Fruit fly (Drosophila melanogaster): ENCODE measurements around the gene CG7215.

CG7215 gene

dm6 chr3R:18164052-18164722 is 2.9 kb downstream of the CG7215 start, which contains the start of the genes CG7218 and Cbp20 (continued):
- TF ChIP-seq esn (GFP tag; optimal IDR thresholded peaks at IDR 0.05) (peak; percentile 77), CG4318 (GFP tag; optimal IDR thresholded peaks at IDR 0.05) (peak; percentile 19), fd85E (GFP tag; optimal IDR thresholded peaks at IDR 0.05) (no peak), Sox102F (GFP tag; optimal IDR thresholded peaks at IDR 0.05) (peak; percentile 66), CG3032 (tag; optimal IDR thresholded peaks at IDR 0.05) (peak; percentile 63), lz (GFP tag; optimal IDR thresholded peaks at IDR 0.05) (peak; percentile 72), salr (GFP tag; optimal IDR thresholded peaks at IDR 0.05) (no peak), Sox14 (GFP tag; optimal IDR thresholded peaks at IDR 0.05) (peak; percentile 64), achi (GFP tag; optimal IDR thresholded peaks at IDR 0.05) (peak; percentile 60)

- TF ChIP-seq net (GFP tag; optimal IDR thresholded peaks at IDR 0.05) (no peak), Gug (GFP tag; IDR thresholded peaks at IDR 0.05) (no peak), ss (GFP tag; optimal IDR thresholded peaks at IDR 0.05) (no peak), fkh (GFP tag; optimal IDR thresholded peaks at IDR 0.05) (no peak), pdm3 (GFP tag; optimal IDR thresholded peaks at IDR 0.05) (no peak), topi (GFP tag; optimal IDR thresholded peaks at IDR 0.05) (no peak), Blimp-1 (GFP tag; optimal IDR thresholded peaks at IDR 0.05) (no peak), Hr4 (GFP tag; optimal IDR thresholded peaks at IDR 0.05) (no peak), Smox (GFP tag; optimal IDR thresholded peaks at IDR 0.05) (no peak), CG6163 (GFP tag; IDR thresholded peaks at IDR 0.05) (no peak), CG6276 (GFP tag; optimal IDR thresholded peaks at IDR 0.05) (no peak), CG1621 (tag; optimal IDR thresholded peaks at IDR 0.05) (no peak), CG10669 (GFP tag; optimal IDR thresholded peaks at IDR 0.05) (no peak)
Measured at dm6 chr3R:18160165-18160814, 6.8 kb downstream of the CG7215 start.

- TF ChIP-seq fd59A (GFP tag; optimal IDR thresholded peaks at IDR 0.05) (no peak), CG16779 (tag; optimal IDR thresholded peaks at IDR 0.05) (no peak), CG4318 (GFP tag; optimal IDR thresholded peaks at IDR 0.05) (no peak), CG3919 (GFP tag; optimal IDR thresholded peaks at IDR 0.05) (no peak), CG8119 (GFP tag; IDR thresholded peaks at IDR 0.05) (no peak), Ets21C (GFP tag; optimal IDR thresholded peaks at IDR 0.05) (no peak), CG6163 (GFP tag; IDR thresholded peaks at IDR 0.05) (no peak), CG11294 (GFP tag; IDR thresholded peaks at IDR 0.05) (no peak), CG10669 (GFP tag; optimal IDR thresholded peaks at IDR 0.05) (no peak), Sox14 (GFP tag; optimal IDR thresholded peaks at IDR 0.05) (no peak), CG7368 (GFP tag; optimal IDR thresholded peaks at IDR 0.05) (no peak), CG15336 (GFP tag; IDR thresholded peaks at IDR 0.05) (no peak)
Measured at dm6 chr3R:18158401-18158800, 8.7 kb downstream of the CG7215 start, which contains the start of gene CG14315. Gene CG14315, plus strand, starts transcription at chr3R:18158701.

- TF ChIP-seq fd59A (GFP tag; optimal IDR thresholded peaks at IDR 0.05), result peak; percentile 36
- peak; percentile 31 for TF ChIP-seq Sox102F (GFP tag; optimal IDR thresholded peaks at IDR 0.05)
- no peak for TF ChIP-seq Blimp-1 (GFP tag; optimal IDR thresholded peaks at IDR 0.05)
- peak; percentile 40 for TF ChIP-seq achi (GFP tag; optimal IDR thresholded peaks at IDR 0.05)
- TF ChIP-seq CG9139 (GFP tag; optimal IDR thresholded peaks at IDR 0.05), result no peak
- peak; percentile 46 for TF ChIP-seq Sox15 (GFP tag; optimal IDR thresholded peaks at IDR 0.05)
- TF ChIP-seq CG11902 (GFP tag; optimal IDR thresholded peaks at IDR 0.05), result peak; percentile 32
- TF ChIP-seq lz (GFP tag; optimal IDR thresholded peaks at IDR 0.05), result peak; percentile 60
- peak; percentile 77 for TF ChIP-seq CG3032 (tag; optimal IDR thresholded peaks at IDR 0.05)
- TF ChIP-seq Sox14 (GFP tag; optimal IDR thresholded peaks at IDR 0.05), result peak; percentile 54
- peak; percentile 63 for TF ChIP-seq CG8632 (GFP tag; optimal IDR thresholded peaks at IDR 0.05)
- peak; percentile 47 for TF ChIP-seq Hr39 (GFP tag; optimal IDR thresholded peaks at IDR 0.05)
- TF ChIP-seq Ets21C (GFP tag; optimal IDR thresholded peaks at IDR 0.05), result peak; percentile 27
- TF ChIP-seq esn (GFP tag; optimal IDR thresholded peaks at IDR 0.05), result peak; percentile 74
- peak; percentile 49 for TF ChIP-seq OdsH (GFP tag; optimal IDR thresholded peaks at IDR 0.05)
- peak; percentile 36 for TF ChIP-seq CG10631 (GFP tag; optimal IDR thresholded peaks at IDR 0.05)
- peak; percentile 81 for TF ChIP-seq svp (GFP tag)
- TF ChIP-seq dac (GFP tag; optimal IDR thresholded peaks at IDR 0.05), result no peak
- peak; percentile 45 for TF ChIP-seq cyc (GFP tag; optimal IDR thresholded peaks at IDR 0.05)
- TF ChIP-seq topi (GFP tag; optimal IDR thresholded peaks at IDR 0.05), result peak; percentile 67
- peak; percentile 20 for TF ChIP-seq net (GFP tag; optimal IDR thresholded peaks at IDR 0.05)
- peak; percentile 44 for TF ChIP-seq CG6792 (GFP tag; optimal IDR thresholded peaks at IDR 0.05)
- peak; percentile 50 for TF ChIP-seq CG31627 (GFP tag; optimal IDR thresholded peaks at IDR 0.05)
- TF ChIP-seq Eip78C (GFP tag), result peak; percentile 89
Measured at dm6 chr3R:18157459-18157858, 9.6 kb downstream of the CG7215 start.
